Fruit fly (Drosophila melanogaster) whole organism, embryonic: ENCODE measurements around the gene Cap-D3.

Source experiments
- B-H2 ChIP-seq: fragments of 200-800 bp; sonication (Bioruptor generic); optimal IDR thresholded peaks from 2 replicates; lab custom pipeline; 2018; ENCODE audit warnings: missing biosample characterization, mild to moderate bottlenecking, missing genetic modification characterization
- Blimp-1 ChIP-seq: fragments of 200-800 bp; sonication (Bioruptor generic); optimal IDR thresholded peaks from 3 replicates; lab custom pipeline; 2018; ENCODE audit warnings: missing biosample characterization, missing genetic modification characterization, mild to moderate bottlenecking, moderate library complexity, missing genetic modification reagents
- CG10366 ChIP-seq: fragments of 200-800 bp; sonication (Bioruptor generic); IDR thresholded peaks from 2 replicates; pipeline ENCODE4 v1.3.6; 2022; ENCODE audit warnings: missing biosample characterization, missing genetic modification characterization
- CG11093 ChIP-seq: fragments of 200-800 bp; sonication (Bioruptor generic); IDR thresholded peaks from 3 replicates; pipeline ENCODE4 v1.3.6; 2022; ENCODE audit warnings: missing biosample characterization, missing genetic modification characterization
- CG11695 ChIP-seq: fragments of 200-800 bp; sonication (Bioruptor generic); IDR thresholded peaks from 3 replicates; pipeline ENCODE4 v1.3.6; 2022; ENCODE audit warnings: missing biosample characterization, missing genetic modification characterization
- CG13775 ChIP-seq: fragments of 200-800 bp; sonication (Bioruptor generic); optimal IDR thresholded peaks from 3 replicates; lab custom pipeline; 2017; ENCODE audit warnings: missing biosample characterization, mild to moderate bottlenecking, missing genetic modification characterization
- CG13894 ChIP-seq: fragments of 200-800 bp; sonication (Bioruptor generic); optimal IDR thresholded peaks from 3 replicates; lab custom pipeline; 2018; ENCODE audit warnings: missing biosample characterization, mild to moderate bottlenecking, missing genetic modification characterization, moderate library complexity
- CG14710 ChIP-seq: fragments of 200-800 bp; sonication (Bioruptor generic); optimal IDR thresholded peaks from 3 replicates; lab custom pipeline; 2019; ENCODE audit warnings: missing biosample characterization, mild to moderate bottlenecking, missing genetic modification characterization, moderate library complexity
- CG17186 ChIP-seq: fragments of 200-800 bp; sonication (Bioruptor generic); optimal IDR thresholded peaks from 3 replicates; lab custom pipeline; 2017; ENCODE audit warnings: missing biosample characterization, missing genetic modification reagents, missing genetic modification characterization
- CG17361 ChIP-seq: fragments of 200-800 bp; sonication (Bioruptor generic); IDR thresholded peaks from 3 replicates; pipeline ENCODE4 v1.3.6; 2022; ENCODE audit warnings: missing biosample characterization, missing genetic modification characterization
- CG2120 ChIP-seq: fragments of 200-800 bp; sonication (Bioruptor generic); optimal IDR thresholded peaks from 3 replicates; lab custom pipeline; 2016; ENCODE audit warnings: missing biosample characterization, missing genetic modification characterization
- CG2199 ChIP-seq: fragments of 200-800 bp; sonication (Bioruptor generic); IDR thresholded peaks from 3 replicates; pipeline ENCODE4 v1.3.6; 2022; ENCODE audit warnings: missing biosample characterization, missing genetic modification characterization
- CG31224 ChIP-seq: fragments of 200-800 bp; sonication (Bioruptor generic); IDR thresholded peaks from 2 replicates; pipeline ENCODE4 v1.3.6; 2022; ENCODE audit warnings: missing biosample characterization, missing genetic modification characterization
- CG4730 ChIP-seq: fragments of 200-800 bp; sonication (Bioruptor generic); IDR thresholded peaks from 2 replicates; pipeline ENCODE4 v1.3.6; 2022; ENCODE audit warnings: missing biosample characterization, missing genetic modification characterization
- CG6683 ChIP-seq: fragments of 200-800 bp; sonication (Bioruptor generic); optimal IDR thresholded peaks from 2 replicates; lab custom pipeline; 2017; ENCODE audit warnings: missing biosample characterization, mild to moderate bottlenecking, missing genetic modification characterization, missing genetic modification reagents
- CG6854 ChIP-seq: fragments of 200-800 bp; sonication (Bioruptor generic); optimal IDR thresholded peaks from 3 replicates; lab custom pipeline; 2017; ENCODE audit warnings: missing biosample characterization, mild to moderate bottlenecking, missing genetic modification characterization
- CG7928 ChIP-seq: fragments of 200-800 bp; sonication (Bioruptor generic); optimal IDR thresholded peaks from 2 replicates; lab custom pipeline; 2017; ENCODE audit warnings: missing biosample characterization, mild to moderate bottlenecking, missing genetic modification characterization
- CG9817 ChIP-seq: fragments of 200-800 bp; sonication (Bioruptor generic); optimal IDR thresholded peaks from 2 replicates; lab custom pipeline; 2018; ENCODE audit warnings: missing biosample characterization, mild to moderate bottlenecking, missing genetic modification characterization, moderate library complexity
- Camta ChIP-seq: fragments of 200-800 bp; sonication (Bioruptor generic); optimal IDR thresholded peaks from 2 replicates; lab custom pipeline; 2016; ENCODE audit warnings: missing biosample characterization, missing genetic modification characterization
- Dbx ChIP-seq: fragments of 200-800 bp; sonication (Bioruptor generic); IDR thresholded peaks from 3 replicates; pipeline ENCODE4 v1.3.6; 2022; ENCODE audit warnings: missing biosample characterization, missing genetic modification characterization
- HHEX ChIP-seq: fragments of 200-800 bp; sonication (Bioruptor generic); optimal IDR thresholded peaks from 3 replicates; lab custom pipeline; 2017; ENCODE audit warnings: missing biosample characterization, mild to moderate bottlenecking, missing genetic modification characterization, missing genetic modification reagents
- HLH3B ChIP-seq: fragments of 200-800 bp; sonication (Bioruptor generic); IDR thresholded peaks from 2 replicates; pipeline ENCODE4 v1.3.6; 2022; ENCODE audit warnings: missing biosample characterization, missing genetic modification characterization
- Hand ChIP-seq: fragments of 200-800 bp; sonication (Bioruptor generic); optimal IDR thresholded peaks from 2 replicates; lab custom pipeline; 2017; ENCODE audit warnings: mild to moderate bottlenecking, missing biosample characterization, missing genetic modification reagents, missing genetic modification characterization
- Hr39 ChIP-seq: fragments of >200 bp; optimal IDR thresholded peaks from 2 replicates; lab custom pipeline; 2017
- Hr51 ChIP-seq, 2 experiments: fragments of 200-800 bp; sonication (Bioruptor generic); optimal IDR thresholded peaks; 2 replicates in 1 of 2; 3 replicates in 1 of 2; lab custom pipeline; 2016 to 2018; ENCODE audit warnings: missing biosample characterization in 2 of 2, missing genetic modification characterization in 2 of 2, mild to moderate bottlenecking in 1 of 2, moderate library complexity in 1 of 2
- Lpt ChIP-seq: fragments of >200 bp; optimal IDR thresholded peaks from 2 replicates; lab custom pipeline; 2018; ENCODE audit warnings: missing biosample characterization, missing genetic modification characterization
- Mes4 ChIP-seq: fragments of 200-800 bp; sonication (Bioruptor generic); optimal IDR thresholded peaks from 2 replicates; lab custom pipeline; 2016; ENCODE audit warnings: missing biosample characterization, missing genetic modification characterization
- Myb ChIP-seq: fragments of 200-800 bp; sonication (Bioruptor generic); optimal IDR thresholded peaks from 2 replicates; lab custom pipeline; 2016; ENCODE audit warnings: missing biosample characterization, missing genetic modification characterization
- NC2α ChIP-seq: fragments of 200-800 bp; sonication (Bioruptor generic); optimal IDR thresholded peaks from 2 replicates; lab custom pipeline; 2016; ENCODE audit warnings: missing biosample characterization, missing genetic modification characterization
- aop ChIP-seq: fragments of 200-800 bp; sonication (Bioruptor generic); IDR thresholded peaks from 2 replicates; pipeline ENCODE4 v1.3.6; 2022; ENCODE audit warnings: missing biosample characterization, missing genetic modification characterization
- ase ChIP-seq: fragments of 200-800 bp; sonication (Bioruptor generic); IDR thresholded peaks from 3 replicates; pipeline ENCODE4 v1.3.6; 2022; ENCODE audit warnings: missing biosample characterization, missing genetic modification characterization
- ato ChIP-seq: fragments of 200-800 bp; sonication (Bioruptor generic); IDR thresholded peaks from 2 replicates; pipeline ENCODE4 v1.3.6; 2022; ENCODE audit warnings: missing biosample characterization, missing genetic modification characterization; ENCODE audit not compliant: partially characterized antibody
- corto ChIP-seq: fragments of 200-800 bp; sonication (Bioruptor generic); optimal IDR thresholded peaks from 2 replicates; lab custom pipeline; 2016; ENCODE audit warnings: missing biosample characterization, mild to moderate bottlenecking, missing genetic modification characterization, moderate library complexity
- crp ChIP-seq, 2 experiments: fragments of 200-800 bp; sonication (Bioruptor generic); optimal IDR thresholded peaks; 2 replicates in 1 of 2; 3 replicates in 1 of 2; lab custom pipeline; 2017; ENCODE audit warnings: missing biosample characterization in 2 of 2, missing genetic modification characterization in 2 of 2, mild to moderate bottlenecking in 1 of 2, moderate library complexity in 1 of 2
- danr ChIP-seq: fragments of 200-800 bp; sonication (Bioruptor generic); IDR thresholded peaks from 2 replicates; pipeline ENCODE4 v1.3.6; 2022; ENCODE audit warnings: missing biosample characterization, missing genetic modification characterization
- dati ChIP-seq: fragments of 200-800 bp; sonication (Bioruptor generic); IDR thresholded peaks from 2 replicates; pipeline ENCODE4 v1.3.6; 2022; ENCODE audit warnings: missing biosample characterization, missing genetic modification characterization
- dimm ChIP-seq: fragments of 200-800 bp; sonication (Bioruptor generic); IDR thresholded peaks from 2 replicates; pipeline ENCODE4 v1.3.6; 2022; ENCODE audit warnings: missing biosample characterization, missing genetic modification characterization
- dysf ChIP-seq: fragments of 200-800 bp; sonication (Bioruptor generic); IDR thresholded peaks from 3 replicates; pipeline ENCODE4 v1.3.6; 2022; ENCODE audit warnings: missing biosample characterization, missing genetic modification characterization
- eve ChIP-seq, 2 experiments: fragments of >200 bp; optimal IDR thresholded peaks; 2 replicates each; lab custom pipeline; 2017; ENCODE audit warnings: missing biosample characterization in 2 of 2, missing genetic modification characterization in 2 of 2
- fd3F ChIP-seq: fragments of 200-800 bp; sonication (Bioruptor generic); optimal IDR thresholded peaks from 2 replicates; lab custom pipeline; 2018; ENCODE audit warnings: missing biosample characterization, mild to moderate bottlenecking, missing genetic modification characterization, moderate library complexity
- gcm ChIP-seq: fragments of 200-800 bp; sonication (Bioruptor generic); optimal IDR thresholded peaks from 2 replicates; lab custom pipeline; 2019; ENCODE audit warnings: missing biosample characterization, mild to moderate bottlenecking, missing genetic modification characterization, moderate library complexity
- gem ChIP-seq: fragments of 200-800 bp; sonication (Bioruptor generic); optimal IDR thresholded peaks from 2 replicates; lab custom pipeline; 2019; ENCODE audit warnings: missing biosample characterization, mild to moderate bottlenecking, missing genetic modification characterization, moderate library complexity
- inv ChIP-seq: fragments of 200-800 bp; sonication (Bioruptor generic); IDR thresholded peaks from 2 replicates; pipeline ENCODE4 v1.3.6; 2022; ENCODE audit warnings: missing biosample characterization, missing genetic modification characterization; ENCODE audit not compliant: partially characterized antibody
- rib ChIP-seq: fragments of 200-800 bp; sonication (Bioruptor generic); IDR thresholded peaks from 2 replicates; pipeline ENCODE4 v1.3.6; 2022; ENCODE audit warnings: missing biosample characterization, missing genetic modification characterization
- scrt ChIP-seq: fragments of 200-800 bp; sonication (Bioruptor generic); optimal IDR thresholded peaks from 2 replicates; lab custom pipeline; 2018; ENCODE audit warnings: missing biosample characterization, mild to moderate bottlenecking, missing genetic modification characterization, moderate library complexity
- sr ChIP-seq: fragments of 200-800 bp; sonication (Bioruptor generic); IDR thresholded peaks from 3 replicates; pipeline ENCODE4 v1.3.6; 2022; ENCODE audit warnings: missing biosample characterization, missing genetic modification characterization
- tap ChIP-seq: fragments of 200-800 bp; optimal IDR thresholded peaks from 3 replicates; lab custom pipeline; 2019; ENCODE audit warnings: missing biosample characterization, mild to moderate bottlenecking, missing genetic modification characterization, moderate library complexity
- tx ChIP-seq: fragments of 200-800 bp; sonication (Bioruptor generic); optimal IDR thresholded peaks from 2 replicates; lab custom pipeline; 2016; ENCODE audit warnings: missing biosample characterization, missing genetic modification characterization
- unc-4 ChIP-seq: fragments of 200-800 bp; sonication (Bioruptor generic); IDR thresholded peaks from 2 replicates; pipeline ENCODE4 v1.3.6; 2022; ENCODE audit warnings: missing biosample characterization, missing genetic modification characterization; ENCODE audit not compliant: partially characterized antibody

Gene Cap-D3

dm6 chr2L:5542944-5543515, 17.3 kb downstream of the Cap-D3 start (continued):
- TF ChIP-seq ase (GFP tag; lab: Robert Waterston, UW) (peak; percentile 42; the same call in 1 of the 3 replicates), corto (GFP tag; lab: Kevin White, UChicago) (no peak), eve (GFP tag; optimal IDR thresholded peaks at IDR 0.05; lab: Kevin White, UChicago) (no peak), CG2199 (no peak), Lpt (no peak), fd3F (GFP tag; lab: Kevin White, UChicago) (peak; percentile 1), CG13775 (peak; percentile 49), tap (tag; lab: Kevin White, UChicago) (no peak), CG11695 (GFP tag; lab: Robert Waterston, UW) (peak; percentile 70), aop (GFP tag; lab: Robert Waterston, UW) (no peak), CG14710 (tag; lab: Kevin White, UChicago) (peak; percentile 4), crp (GFP tag; optimal IDR thresholded peaks at IDR 0.05; lab: Kevin White, UChicago) (no peak), HHEX (GFP tag; lab: Kevin White, UChicago) (peak; percentile 43), Hand (GFP tag; lab: Kevin White, UChicago) (peak; percentile 35), CG31224 (GFP tag; lab: Robert Waterston, UW) (no peak; the same call in 1 of the 2 replicates), B-H2 (GFP tag; lab: Kevin White, UChicago) (peak; percentile 5), gem (tag; lab: Kevin White, UChicago) (no peak), CG11093 (GFP tag; lab: Robert Waterston, UW) (peak; percentile 53; the same call in 1 of the 3 replicates), Blimp-1 (GFP tag; lab: Kevin White, UChicago) (peak; percentile 75), scrt (GFP tag; lab: Kevin White, UChicago) (peak; percentile 26), Hr39 (lab: Kevin White, UChicago) (peak; percentile 68), danr (GFP tag; lab: Robert Waterston, UW) (peak; percentile 24; the same call in 1 of the 2 replicates), unc-4 (no peak), rib (GFP tag; lab: Robert Waterston, UW) (no peak; the same call in 1 of the 2 replicates), CG6683 (GFP tag; lab: Kevin White, UChicago) (no peak), ato (GFP tag; lab: Robert Waterston, UW) (no peak), Mes4 (GFP tag; lab: Kevin White, UChicago) (peak; percentile 18), CG7928 (GFP tag; lab: Kevin White, UChicago) (no peak), CG4730 (GFP tag; lab: Robert Waterston, UW) (no peak), Camta (GFP tag; lab: Kevin White, UChicago) (no peak), HLH3B (0 out of 2 replicates have a peak, but pooled peaks have one; percentile 42), Dbx (GFP tag; lab: Robert Waterston, UW) (no peak), NC2α (GFP tag; lab: Kevin White, UChicago) (no peak), dimm (GFP tag; lab: Robert Waterston, UW) (0 out of 2 replicates have a peak, but pooled peaks have one; percentile 21), CG2120 (GFP tag; lab: Kevin White, UChicago) (peak; percentile 76), dysf (GFP tag; lab: Robert Waterston, UW) (peak; percentile 71; the same call in 2 of the 3 replicates), inv (GFP tag; lab: Robert Waterston, UW) (no peak), gcm (GFP tag; lab: Kevin White, UChicago) (no peak), CG13894 (tag; lab: Kevin White, UChicago) (no peak), CG17361 (GFP tag; lab: Robert Waterston, UW) (0 out of 3 replicates have a peak, but pooled peaks have one; percentile 22), dati (GFP tag; lab: Robert Waterston, UW) (no peak; the same call in 1 of the 2 replicates), tx (peak; percentile 13), CG6854 (peak; percentile 58), CG10366 (GFP tag; lab: Robert Waterston, UW) (peak; percentile 21; the same call in 1 of the 2 replicates), Hr51 (GFP tag; optimal IDR thresholded peaks at IDR 0.05; lab: Kevin White, UChicago) (peak in 1 of 2 experiments; percentile 7), sr (GFP tag; lab: Robert Waterston, UW) (0 out of 3 replicates have a peak, but pooled peaks have one; percentile 21), CG9817 (tag; lab: Kevin White, UChicago) (peak; percentile 27), CG17186 (GFP tag; lab: Kevin White, UChicago) (no peak), Myb (GFP tag; lab: Kevin White, UChicago) (no peak)
